Worm (Caenorhabditis elegans): ENCODE results near the gene K01A6.8.

ce11 chrIV:11703685-11704296, 33.4 kb downstream of the K01A6.8 start, which contains the start of the genes T22B3.3 and alg-3:
- TF ChIP-seq snpc-4 (tag; optimal IDR thresholded peaks at IDR 0.05) (no peak), lin-39 (tag; optimal IDR thresholded peaks at IDR 0.05) (no peak), unc-39 (tag; optimal IDR thresholded peaks at IDR 0.05) (no peak)

Data from whole organism, L2 larva.